Worm (Caenorhabditis elegans) whole organism, L1 larva: ENCODE data around the gene frpr-21.

Experiments
- C34B4.2 ChIP-seq: sonication (generic microtip); optimal IDR thresholded peaks from 2 replicates; lab custom pipeline; 2017; ENCODE audit warnings: mild to moderate bottlenecking, missing genetic modification characterization, missing compliant biosample characterization
- alr-1 ChIP-seq: fragments of 200-800 bp; sonication (Bioruptor generic); optimal IDR thresholded peaks from 2 replicates; lab custom pipeline; 2018; ENCODE audit warnings: borderline replicate concordance, mild to moderate bottlenecking, missing genetic modification characterization, missing compliant biosample characterization
- ama-1 ChIP-seq: fragments of 150-350 bp; optimal IDR thresholded peaks from 2 replicates; lab custom pipeline; 2014
- ces-1 ChIP-seq: fragments of 150-350 bp; optimal IDR thresholded peaks from 2 replicates; lab custom pipeline; 2014; ENCODE audit warnings: missing biosample characterization, missing genetic modification reagents, missing genetic modification characterization
- efl-1 ChIP-seq, 4 experiments: fragments of 150-350 bp; optimal IDR thresholded peaks in 3 of 4; peaks in 1 of 4; 1 replicate in 1 of 4; 2 replicates in 3 of 4; lab custom pipeline; 2014; ENCODE audit warnings: missing biosample characterization in 2 of 4, missing genetic modification characterization in 2 of 4, missing genetic modification reagents in 2 of 4
- efl-3 ChIP-seq: fragments of 200-800 bp; sonication (Bioruptor generic); optimal IDR thresholded peaks from 2 replicates; lab custom pipeline; 2018; ENCODE audit warnings: mild to moderate bottlenecking, missing genetic modification characterization, missing compliant biosample characterization
- egl-27 ChIP-seq, 2 experiments: fragments of 150-350 bp in 1 of 2; sonication (generic microtip); optimal IDR thresholded peaks; 3 replicates each; lab custom pipeline; 2017 to 2018; ENCODE audit warnings: missing biosample characterization in 2 of 2, missing genetic modification characterization in 2 of 2, missing genetic modification reagents in 2 of 2
- elt-2 ChIP-seq: sonication (generic microtip); optimal IDR thresholded peaks from 2 replicates; lab custom pipeline; 2016; ENCODE audit warnings: missing genetic modification characterization, mild to moderate bottlenecking, inconsistent platforms, missing compliant biosample characterization, missing genetic modification reagents
- elt-3 ChIP-seq, 6 experiments: fragments of 150-350 bp in 1 of 6; sonication (generic microtip); optimal IDR thresholded peaks; 2 replicates each; lab custom pipeline; 2017 to 2018; ENCODE audit warnings: missing biosample characterization in 6 of 6, missing genetic modification characterization in 6 of 6, inconsistent platforms in 1 of 6
- fkh-10 ChIP-seq: sonication (generic microtip); optimal IDR thresholded peaks from 2 replicates; lab custom pipeline; 2017; ENCODE audit warnings: missing biosample characterization, missing genetic modification reagents, missing genetic modification characterization
- fos-1 ChIP-seq: fragments of 150-350 bp; optimal IDR thresholded peaks from 2 replicates; lab custom pipeline; 2014; ENCODE audit warnings: missing biosample characterization, missing genetic modification characterization
- grh-1 ChIP-seq: fragments of 200-800 bp; sonication (Bioruptor generic); IDR thresholded peaks from 2 replicates; pipeline ENCODE4 v1.3.6; 2022; ENCODE audit warnings: missing genetic modification reagents, missing genetic modification characterization, missing compliant biosample characterization
- hlh-17 ChIP-seq: fragments of 200-800 bp; sonication (Bioruptor generic); optimal IDR thresholded peaks from 2 replicates; lab custom pipeline; 2018; ENCODE audit warnings: missing genetic modification characterization, mild to moderate bottlenecking, missing compliant biosample characterization, moderate library complexity, borderline replicate concordance
- hlh-4 ChIP-seq: sonication (generic microtip); optimal IDR thresholded peaks from 2 replicates; lab custom pipeline; 2016; ENCODE audit warnings: mild to moderate bottlenecking, missing genetic modification characterization, missing compliant biosample characterization
- irx-1 ChIP-seq: sonication (generic microtip); optimal IDR thresholded peaks from 2 replicates; lab custom pipeline; 2016; ENCODE audit warnings: missing genetic modification characterization, missing compliant biosample characterization
- isw-1 ChIP-seq: fragments of 200-800 bp; sonication (Bioruptor generic); IDR thresholded peaks from 2 replicates; pipeline ENCODE4 v1.3.6; 2022; ENCODE audit warnings: missing genetic modification characterization, missing compliant biosample characterization
- lin-14 ChIP-seq: fragments of 200-800 bp; sonication (Bioruptor generic); optimal IDR thresholded peaks from 2 replicates; lab custom pipeline; 2018; ENCODE audit warnings: mild to moderate bottlenecking, missing genetic modification characterization, moderate library complexity, missing compliant biosample characterization
- lin-15B ChIP-seq: fragments of 150-350 bp; sonication (generic microtip); optimal IDR thresholded peaks from 3 replicates; lab custom pipeline; 2014; ENCODE audit warnings: missing biosample characterization, missing genetic modification characterization
- lin-35 ChIP-seq, 2 experiments: fragments of 150-350 bp; optimal IDR thresholded peaks; 2 replicates each; lab custom pipeline; 2014; ENCODE audit warnings: missing biosample characterization in 2 of 2, missing genetic modification characterization in 2 of 2, missing genetic modification reagents in 2 of 2
- lsy-2 ChIP-seq, 2 experiments: fragments of 150-350 bp; optimal IDR thresholded peaks; 2 replicates each; lab custom pipeline; 2014; ENCODE audit warnings: missing biosample characterization in 2 of 2, missing genetic modification characterization in 2 of 2
- mab-9 ChIP-seq: fragments of 200-800 bp; sonication (Bioruptor generic); IDR thresholded peaks from 2 replicates; pipeline ENCODE4 v1.3.6; 2022; ENCODE audit warnings: missing genetic modification reagents, missing genetic modification characterization, missing compliant biosample characterization
- mdl-1 ChIP-seq, 2 experiments: fragments of 150-350 bp; optimal IDR thresholded peaks; 2 replicates each; lab custom pipeline; 2014 to 2017; ENCODE audit warnings: missing biosample characterization in 2 of 2, missing genetic modification characterization in 2 of 2, inconsistent platforms in 1 of 2
- nhr-11 ChIP-seq: fragments of 150-350 bp; optimal IDR thresholded peaks from 2 replicates; lab custom pipeline; 2014; ENCODE audit warnings: missing biosample characterization, missing genetic modification characterization
- nhr-20 ChIP-seq: sonication (generic microtip); optimal IDR thresholded peaks from 2 replicates; lab custom pipeline; 2016; ENCODE audit warnings: mild to moderate bottlenecking, missing genetic modification characterization, missing compliant biosample characterization
- nhr-47 ChIP-seq: sonication (generic microtip); optimal IDR thresholded peaks from 2 replicates; lab custom pipeline; 2016; ENCODE audit warnings: mild to moderate bottlenecking, missing genetic modification characterization, moderate library complexity, missing compliant biosample characterization
- nhr-71 ChIP-seq: sonication (generic microtip); optimal IDR thresholded peaks from 2 replicates; lab custom pipeline; 2016; ENCODE audit warnings: mild to moderate bottlenecking, missing genetic modification characterization, moderate library complexity, missing compliant biosample characterization
- nhr-76 ChIP-seq: sonication (generic microtip); optimal IDR thresholded peaks from 2 replicates; lab custom pipeline; 2017; ENCODE audit warnings: missing biosample characterization, missing genetic modification characterization
- nhr-77 ChIP-seq: fragments of 150-350 bp; optimal IDR thresholded peaks from 2 replicates; lab custom pipeline; 2014; ENCODE audit warnings: missing biosample characterization, missing genetic modification characterization
- nhr-84 ChIP-seq: sonication (generic microtip); optimal IDR thresholded peaks from 2 replicates; lab custom pipeline; 2017; ENCODE audit warnings: missing biosample characterization, missing genetic modification characterization
- nhr-90 ChIP-seq: sonication (generic microtip); optimal IDR thresholded peaks from 2 replicates; lab custom pipeline; 2016; ENCODE audit warnings: mild to moderate bottlenecking, missing genetic modification characterization, missing compliant biosample characterization; ENCODE audit not compliant: poor library complexity
- pax-3 ChIP-seq: fragments of 200-800 bp; sonication (Bioruptor generic); optimal IDR thresholded peaks from 2 replicates; lab custom pipeline; 2018; ENCODE audit warnings: mild to moderate bottlenecking, missing genetic modification characterization, moderate library complexity, missing compliant biosample characterization
- pqm-1 ChIP-seq: sonication (generic microtip); optimal IDR thresholded peaks from 3 replicates; lab custom pipeline; 2017; ENCODE audit warnings: missing biosample characterization, missing genetic modification characterization
- skn-1 ChIP-seq: fragments of 150-350 bp; optimal IDR thresholded peaks from 2 replicates; lab custom pipeline; 2014; ENCODE audit warnings: missing biosample characterization, missing genetic modification characterization
- snpc-4 ChIP-seq: fragments of 150-350 bp; optimal IDR thresholded peaks from 2 replicates; lab custom pipeline; 2014; ENCODE audit warnings: missing biosample characterization, missing genetic modification characterization
- sup-37 ChIP-seq: fragments of 200-800 bp; sonication (Bioruptor generic); optimal IDR thresholded peaks from 2 replicates; lab custom pipeline; 2018; ENCODE audit warnings: mild to moderate bottlenecking, missing genetic modification characterization, missing compliant biosample characterization
- tbx-2 ChIP-seq: sonication (generic microtip); optimal IDR thresholded peaks from 2 replicates; lab custom pipeline; 2016; ENCODE audit warnings: missing genetic modification characterization, missing compliant biosample characterization
- tlp-1 ChIP-seq: fragments of 150-350 bp; optimal IDR thresholded peaks from 2 replicates; lab custom pipeline; 2014; ENCODE audit warnings: missing biosample characterization, missing genetic modification characterization
- unc-30 ChIP-seq: sonication (generic microtip); optimal IDR thresholded peaks from 2 replicates; lab custom pipeline; 2017; ENCODE audit warnings: missing biosample characterization, missing genetic modification characterization
- unc-86 ChIP-seq: sonication (generic microtip); optimal IDR thresholded peaks from 2 replicates; lab custom pipeline; 2016; ENCODE audit warnings: missing genetic modification characterization, missing compliant biosample characterization
- ztf-11 ChIP-seq, 2 experiments: sonication (generic microtip); optimal IDR thresholded peaks; 2 replicates each; lab custom pipeline; 2016 to 2017; ENCODE audit warnings: missing genetic modification characterization in 2 of 2, missing biosample characterization in 1 of 2, missing compliant biosample characterization in 1 of 2
- ztf-4 ChIP-seq: fragments of 150-350 bp; optimal IDR thresholded peaks from 2 replicates; lab custom pipeline; 2014; ENCODE audit warnings: missing biosample characterization, missing genetic modification characterization

Gene frpr-21

ce11 chrII:10395303-10395757 lies 26.5 kb downstream of the frpr-21 start, which contains the start of gene T09F3.4 (continued):
- TF ChIP-seq skn-1 (tag; lab: Kevin White, UChicago) (peak; percentile 42), grh-1 (GFP tag; lab: Robert Waterston, UW) (peak; percentile 34; the same call in 1 of the 2 replicates), mab-9 (GFP tag; lab: Robert Waterston, UW) (no peak), efl-3 (no peak), hlh-4 (peak; percentile 42), fkh-10 (GFP tag; lab: Kevin White, UChicago) (peak; percentile 21), elt-3 (tag; optimal IDR thresholded peaks at IDR 0.05; lab: Kevin White, UChicago) (peak in 1 of 6 experiments; percentile 35), ztf-11 (tag; optimal IDR thresholded peaks at IDR 0.05; lab: Kevin White, UChicago) (peak in 1 of 2 experiments; percentile 85), nhr-71 (tag; lab: Kevin White, UChicago) (peak; percentile 87)

- TF ChIP-seq elt-2 (tag; lab: Kevin White, UChicago) (peak; percentile 20), efl-1 (optimal IDR thresholded peaks at IDR 0.05; lab: Kevin White, UChicago) (no peak), efl-1 (GFP tag; optimal IDR thresholded peaks at IDR 0.05 in 1 of 2; lab: Kevin White, UChicago) (peak in 1 of 2 experiments; percentile 78), unc-86 (tag; lab: Kevin White, UChicago) (no peak)
Measured at ce11 chrII:10393282-10394179, 28.3 kb downstream of the frpr-21 start, which contains the start of gene gpd-1. TSS of gene gpd-1 (plus strand) at chrII:10394129.

DNA sequence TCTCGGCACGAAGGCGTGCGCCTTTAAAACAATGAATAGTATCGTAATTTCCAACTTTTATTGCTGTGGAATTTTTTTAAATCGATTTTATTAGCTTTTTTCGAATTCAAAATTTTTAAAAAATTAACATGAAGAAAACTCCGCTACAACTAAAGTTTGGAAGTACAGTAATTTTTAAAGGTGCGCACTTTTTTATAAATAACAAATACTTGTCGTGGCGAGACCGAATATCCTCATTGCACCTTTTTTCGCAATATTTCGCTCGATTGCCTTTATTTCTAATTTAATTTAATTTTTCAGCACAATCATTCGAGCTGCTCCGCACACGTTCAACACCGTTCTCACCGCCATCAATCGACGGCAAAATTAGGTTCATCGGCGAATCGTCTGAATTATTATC lies 31.0 kb downstream of the frpr-21 start, which contains the start of the genes T09F3.2 and T09F3.7:
Gene T09F3.2, plus strand, starts transcription at position 301 of the 400 bp plus-strand sequence.
Gene T09F3.7, plus strand, starts transcription at position 315 of the 400 bp plus-strand sequence.
- TF ChIP-seq efl-3 = no peak
- TF ChIP-seq, all 84 proteins: peak for 0

ce11 chrII:10390250-10390821 lies 31.5 kb downstream of the frpr-21 start:
- TF ChIP-seq efl-1 (optimal IDR thresholded peaks at IDR 0.05; lab: Kevin White, UChicago) = peak in 1 of 2 experiments; percentile 20
- peak in 1 of 2 experiments; percentile 63 for TF ChIP-seq efl-1 (GFP tag; optimal IDR thresholded peaks at IDR 0.05 in 1 of 2; lab: Kevin White, UChicago)
- peak in 1 of 2 experiments; percentile 90 for TF ChIP-seq mdl-1 (tag; optimal IDR thresholded peaks at IDR 0.05; lab: Kevin White, UChicago)
- no peak for TF ChIP-seq hlh-17 (GFP tag; lab: Kevin White, UChicago)
- TF ChIP-seq isw-1 (GFP tag; lab: Robert Waterston, UW) = no peak
- no peak for TF ChIP-seq unc-30 (tag; lab: Kevin White, UChicago)
- TF ChIP-seq ztf-4 (tag; lab: Kevin White, UChicago) = peak; percentile 46
- TF ChIP-seq nhr-76 (tag; lab: Kevin White, UChicago) = no peak
- peak; percentile 82 for TF ChIP-seq nhr-20
- TF ChIP-seq lin-15B (tag; lab: Kevin White, UChicago) = no peak
- no peak for TF ChIP-seq C34B4.2 (tag; lab: Kevin White, UChicago)
- TF ChIP-seq pqm-1 (tag; lab: Kevin White, UChicago) = no peak
- no peak for TF ChIP-seq nhr-11 (tag; lab: Kevin White, UChicago)
- TF ChIP-seq lin-14 (GFP tag; lab: Kevin White, UChicago) = peak; percentile 87
- no peak for TF ChIP-seq nhr-77
- TF ChIP-seq tbx-2 (tag; lab: Kevin White, UChicago) = peak; percentile 46
- no peak for TF ChIP-seq irx-1
- TF ChIP-seq alr-1 (tag; lab: Kevin White, UChicago) = no peak
- TF ChIP-seq nhr-90 (tag; lab: Kevin White, UChicago) = peak; percentile 55
- peak; percentile 14 for TF ChIP-seq sup-37
- no peak for TF ChIP-seq nhr-84 (tag; lab: Kevin White, UChicago)
- TF ChIP-seq skn-1 (tag; lab: Kevin White, UChicago) = no peak
- TF ChIP-seq lin-35 (GFP tag; optimal IDR thresholded peaks at IDR 0.05; lab: Kevin White, UChicago) = peak in 1 of 2 experiments; percentile 76
- TF ChIP-seq egl-27 (tag; optimal IDR thresholded peaks at IDR 0.05; lab: Kevin White, UChicago) = no peak
- TF ChIP-seq pax-3 (tag; lab: Kevin White, UChicago) = peak; percentile 4
- no peak for TF ChIP-seq unc-86 (tag; lab: Kevin White, UChicago)
- peak; percentile 32 for TF ChIP-seq fos-1 (tag; lab: Kevin White, UChicago)
- no peak for TF ChIP-seq ces-1 (GFP tag; lab: Kevin White, UChicago)
- peak; percentile 63 for TF ChIP-seq ama-1 (lab: Kevin White, UChicago)
- peak; percentile 32 for TF ChIP-seq nhr-47 (tag; lab: Kevin White, UChicago)
- TF ChIP-seq ztf-11 (tag; optimal IDR thresholded peaks at IDR 0.05; lab: Kevin White, UChicago) = no peak
- TF ChIP-seq lsy-2 (tag; optimal IDR thresholded peaks at IDR 0.05; lab: Kevin White, UChicago) = peak; percentile 52 to 60
- no peak for TF ChIP-seq snpc-4
- no peak for TF ChIP-seq tlp-1 (tag; lab: Kevin White, UChicago)
